Fruit fly (Drosophila melanogaster): Measurements from ENCODE around the gene Mcm6.

The Mcm6 gene

DNA sequence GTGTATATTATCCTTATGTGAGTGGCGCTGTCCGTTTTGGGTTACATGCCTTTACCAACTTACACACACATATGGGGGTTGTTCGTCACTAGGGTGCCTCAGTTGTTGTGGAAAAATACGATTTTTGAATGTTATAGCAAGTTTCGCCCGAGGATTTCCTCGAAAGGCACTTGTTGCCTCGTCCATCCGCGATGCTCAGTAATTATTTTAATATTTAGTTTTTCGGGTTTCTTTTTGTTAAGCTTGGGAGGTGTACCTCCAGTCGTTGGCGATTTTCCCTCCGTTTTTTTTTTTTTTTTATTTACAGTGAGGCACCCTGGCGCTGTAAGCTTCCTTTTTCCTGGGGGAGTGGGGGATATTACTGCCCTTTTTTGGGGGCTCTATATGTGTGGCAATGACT lies 22.3 kb downstream of the Mcm6 start (continued):
- no peak for TF ChIP-seq dl (GFP tag; optimal IDR thresholded peaks at IDR 0.05; ENCODE audit: insufficient read depth in 1 of 2, partially characterized antibody in 2 of 2)

- TF ChIP-seq GATAd (GFP tag; optimal IDR thresholded peaks at IDR 0.05), result no peak
- no peak for TF ChIP-seq dsf (GFP tag; optimal IDR thresholded peaks at IDR 0.05; ENCODE audit: borderline replicate concordance)
- TF ChIP-seq Rel (GFP tag; optimal IDR thresholded peaks at IDR 0.05), result no peak
- TF ChIP-seq Rel (tag; optimal IDR thresholded peaks at IDR 0.05), result peak; percentile 81
- no peak for TF ChIP-seq Vsx2 (GFP tag; optimal IDR thresholded peaks at IDR 0.05; ENCODE audit: partially characterized antibody)
- no peak for TF ChIP-seq CrebA (GFP tag; optimal IDR thresholded peaks at IDR 0.05; ENCODE audit: borderline replicate concordance)
Measured at dm6 chrX:6698248-6698812, 24.1 kb downstream of the Mcm6 start, which contains the start of gene CG14440. Gene CG14440 (minus strand): TSS chrX:6698567.

DNA sequence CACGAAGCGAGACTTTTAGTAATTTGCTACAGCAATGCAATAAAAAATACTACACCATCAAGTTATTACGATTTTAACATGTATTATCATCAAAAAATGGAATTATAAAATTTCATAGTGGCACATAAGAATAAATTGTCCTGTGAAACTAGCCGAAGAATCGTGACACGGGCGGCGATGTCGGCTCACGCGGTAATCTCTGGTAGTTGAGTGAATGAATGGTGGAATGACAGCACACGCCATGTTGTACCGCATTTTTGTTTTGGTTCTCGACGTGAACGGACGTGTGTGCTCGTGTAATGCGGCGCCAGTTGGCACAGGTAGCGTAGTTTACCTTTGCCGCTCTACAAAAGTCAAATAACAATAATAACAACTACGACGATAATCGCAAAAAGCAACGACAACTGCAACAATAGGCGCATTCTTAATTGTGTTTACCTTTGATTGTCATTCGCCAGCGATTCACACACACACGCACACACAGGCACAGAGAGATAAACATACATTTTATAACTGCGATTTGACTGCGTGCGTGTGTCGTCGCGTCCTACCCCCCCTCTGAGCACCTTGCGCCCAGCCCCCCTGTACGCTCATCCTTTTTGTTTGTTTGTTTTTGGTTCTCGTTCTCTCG lies 25.2 kb downstream of the Mcm6 start, which contains the start of gene CG14441:
Gene CG14441 (plus strand): TSS at position 254 of the 631 bp plus-strand sequence.
- peak; percentile 50 for TF ChIP-seq HLH106 (tag; optimal IDR thresholded peaks at IDR 0.05)
- TF ChIP-seq dsf (GFP tag; optimal IDR thresholded peaks at IDR 0.05; ENCODE audit: borderline replicate concordance), result no peak
- no peak for TF ChIP-seq usp (GFP tag; optimal IDR thresholded peaks at IDR 0.05)
- TF ChIP-seq Dfd (GFP tag; optimal IDR thresholded peaks at IDR 0.05), result no peak
- TF ChIP-seq Hr78 (GFP tag; optimal IDR thresholded peaks at IDR 0.05), result no peak
- peak; percentile 100 for TF ChIP-seq fru (GFP tag; optimal IDR thresholded peaks at IDR 0.05)
- TF ChIP-seq br (GFP tag; optimal IDR thresholded peaks at IDR 0.05), result peak; percentile 57
- TF ChIP-seq CG9705 (GFP tag; optimal IDR thresholded peaks at IDR 0.05), result peak; percentile 17
- no peak for TF ChIP-seq N (GFP tag; optimal IDR thresholded peaks at IDR 0.05)
- TF ChIP-seq Rel (GFP tag; optimal IDR thresholded peaks at IDR 0.05), result peak; percentile 57
- peak; percentile 21 for TF ChIP-seq Rel (tag; optimal IDR thresholded peaks at IDR 0.05)
- no peak for TF ChIP-seq CrebA (GFP tag; optimal IDR thresholded peaks at IDR 0.05; ENCODE audit: borderline replicate concordance)
- no peak for TF ChIP-seq lola (GFP tag; optimal IDR thresholded peaks at IDR 0.05)
- no peak for TF ChIP-seq Abd-B (GFP tag; optimal IDR thresholded peaks at IDR 0.05)
- peak in 1 of 2 experiments; percentile 51 for TF ChIP-seq foxo (GFP tag; optimal IDR thresholded peaks at IDR 0.05)
- peak; percentile 71 for TF ChIP-seq Myc (optimal IDR thresholded peaks at IDR 0.05)
- TF ChIP-seq dmrt93B (GFP tag; optimal IDR thresholded peaks at IDR 0.05), result peak; percentile 3
- peak; percentile 44 for TF ChIP-seq brk (GFP tag; optimal IDR thresholded peaks at IDR 0.05)
- no peak for TF ChIP-seq dl (GFP tag; optimal IDR thresholded peaks at IDR 0.05; ENCODE audit: insufficient read depth in 1 of 2, partially characterized antibody in 2 of 2)
- peak; percentile 39 for TF ChIP-seq ey (GFP tag; optimal IDR thresholded peaks at IDR 0.05)
- peak; percentile 66 for TF ChIP-seq h (GFP tag; optimal IDR thresholded peaks at IDR 0.05)
- TF ChIP-seq woc (GFP tag; optimal IDR thresholded peaks at IDR 0.05), result peak; percentile 93
- TF ChIP-seq Hnf4 (GFP tag; optimal IDR thresholded peaks at IDR 0.05), result peak; percentile 45
- no peak for TF ChIP-seq tai (GFP tag; optimal IDR thresholded peaks at IDR 0.05)
- no peak for TF ChIP-seq pan (optimal IDR thresholded peaks at IDR 0.05)
- peak; percentile 69 for TF ChIP-seq psq (GFP tag; optimal IDR thresholded peaks at IDR 0.05)
- TF ChIP-seq OdsH (GFP tag; optimal IDR thresholded peaks at IDR 0.05), result peak; percentile 40
- TF ChIP-seq Vsx2 (GFP tag; optimal IDR thresholded peaks at IDR 0.05; ENCODE audit: partially characterized antibody), result no peak
- TF ChIP-seq Jra (GFP tag; optimal IDR thresholded peaks at IDR 0.05), result no peak
- TF ChIP-seq GATAd (GFP tag; optimal IDR thresholded peaks at IDR 0.05), result no peak
- peak; percentile 65 for TF ChIP-seq rgr (GFP tag; optimal IDR thresholded peaks at IDR 0.05)
- TF ChIP-seq sage (GFP tag; optimal IDR thresholded peaks at IDR 0.05), result peak; percentile 21
- TF ChIP-seq Sp1 (GFP tag; optimal IDR thresholded peaks at IDR 0.05), result peak; percentile 73
- peak; percentile 34 for TF ChIP-seq sv (GFP tag; optimal IDR thresholded peaks at IDR 0.05)
- peak; percentile 47 for TF ChIP-seq CG32264 (GFP tag; optimal IDR thresholded peaks at IDR 0.05)

All from whole organism, wandering third instar larva.